Fruit fly (Drosophila melanogaster) whole organism, embryonic: ENCODE data around the gene Cyp28c1.

Source experiments
- CG12744 ChIP-seq: fragments of 200-800 bp; sonication (Bioruptor generic); optimal IDR thresholded peaks from 2 replicates; lab custom pipeline; 2016; ENCODE audit warnings: missing biosample characterization, missing genetic modification characterization
- CG4328 ChIP-seq: fragments of 200-800 bp; sonication (Bioruptor generic); optimal IDR thresholded peaks from 3 replicates; lab custom pipeline; 2017; ENCODE audit warnings: missing biosample characterization, missing genetic modification reagents, missing genetic modification characterization
- Neu2 ChIP-seq: fragments of 200-800 bp; sonication (Bioruptor generic); optimal IDR thresholded peaks from 3 replicates; lab custom pipeline; 2016; ENCODE audit warnings: missing biosample characterization, missing genetic modification characterization, borderline replicate concordance

- TF ChIP-seq CG4328 (GFP tag; lab: Kevin White, UChicago) (no peak), CG12744 (no peak), Neu2 (no peak)
These were observed 20.7 kb upstream of the Cyp28c1 start for dm6 chrX:11818767-11819089.
